Fruit fly (Drosophila melanogaster) whole organism, embryonic: ENCODE data around the gene Rab9D.

Source experiments
- ATbp ChIP-seq: fragments of 200-800 bp; sonication (Bioruptor generic); optimal IDR thresholded peaks from 2 replicates; lab custom pipeline; 2017; ENCODE audit warnings: missing biosample characterization, mild to moderate bottlenecking, missing genetic modification characterization, missing genetic modification reagents
- Abd-B ChIP-seq: fragments of 200-800 bp; sonication (Bioruptor generic); optimal IDR thresholded peaks from 2 replicates; lab custom pipeline; 2018; ENCODE audit warnings: missing biosample characterization, mild to moderate bottlenecking, missing genetic modification characterization, moderate library complexity
- CG10147 ChIP-seq: fragments of 200-800 bp; sonication (Bioruptor generic); optimal IDR thresholded peaks from 2 replicates; lab custom pipeline; 2019; ENCODE audit warnings: missing biosample characterization, mild to moderate bottlenecking, missing genetic modification characterization, moderate library complexity
- CG10565 ChIP-seq: fragments of 200-800 bp; sonication (Bioruptor generic); optimal IDR thresholded peaks from 3 replicates; lab custom pipeline; 2016; ENCODE audit warnings: missing biosample characterization, mild to moderate bottlenecking, missing genetic modification characterization
- CG11695 ChIP-seq: fragments of 200-800 bp; sonication (Bioruptor generic); IDR thresholded peaks from 3 replicates; pipeline ENCODE4 v1.3.6; 2022; ENCODE audit warnings: missing biosample characterization, missing genetic modification characterization
- CG11696 ChIP-seq: fragments of 200-800 bp; sonication (Bioruptor generic); IDR thresholded peaks from 2 replicates; pipeline ENCODE4 v1.3.6; 2022; ENCODE audit warnings: missing biosample characterization, missing genetic modification characterization
- CG12942 ChIP-seq: fragments of 200-800 bp; sonication (Bioruptor generic); optimal IDR thresholded peaks from 3 replicates; lab custom pipeline; 2016; ENCODE audit warnings: missing biosample characterization, missing genetic modification characterization
- CG13287 ChIP-seq: fragments of 200-800 bp; sonication (Bioruptor generic); IDR thresholded peaks from 2 replicates; pipeline ENCODE4 v1.3.6; 2022; ENCODE audit warnings: missing biosample characterization, missing genetic modification characterization; ENCODE audit not compliant: partially characterized antibody
- CG14050 ChIP-seq: fragments of 200-800 bp; sonication (Bioruptor generic); IDR thresholded peaks from 3 replicates; pipeline ENCODE4 v1.3.6; 2022; ENCODE audit warnings: missing biosample characterization, missing genetic modification characterization
- CG14965 ChIP-seq: fragments of 200-800 bp; sonication (Bioruptor generic); optimal IDR thresholded peaks from 2 replicates; lab custom pipeline; 2016; ENCODE audit warnings: missing biosample characterization, missing genetic modification characterization, borderline replicate concordance
- CG15073 ChIP-seq: fragments of 200-800 bp; sonication (Bioruptor generic); optimal IDR thresholded peaks from 2 replicates; lab custom pipeline; 2016; ENCODE audit warnings: missing biosample characterization, missing genetic modification characterization
- CG17802 ChIP-seq: fragments of 200-800 bp; sonication (Bioruptor generic); optimal IDR thresholded peaks from 2 replicates; lab custom pipeline; 2018; ENCODE audit warnings: missing biosample characterization, mild to moderate bottlenecking, missing genetic modification characterization, moderate library complexity
- CG18599 ChIP-seq: fragments of 200-800 bp; sonication (Bioruptor generic); optimal IDR thresholded peaks from 3 replicates; lab custom pipeline; 2017; ENCODE audit warnings: missing biosample characterization, missing genetic modification characterization, mild to moderate bottlenecking, moderate library complexity, missing genetic modification reagents
- CG31224 ChIP-seq: fragments of 200-800 bp; sonication (Bioruptor generic); IDR thresholded peaks from 2 replicates; pipeline ENCODE4 v1.3.6; 2022; ENCODE audit warnings: missing biosample characterization, missing genetic modification characterization
- CG5180 ChIP-seq: fragments of 200-800 bp; sonication (Bioruptor generic); optimal IDR thresholded peaks from 3 replicates; lab custom pipeline; 2017; ENCODE audit warnings: missing biosample characterization, missing genetic modification characterization, mild to moderate bottlenecking, moderate library complexity, missing genetic modification reagents
- CG7372 ChIP-seq: fragments of 200-800 bp; sonication (Bioruptor generic); IDR thresholded peaks from 2 replicates; pipeline ENCODE4 v1.3.6; 2022; ENCODE audit warnings: missing biosample characterization, missing genetic modification characterization
- CG7987 ChIP-seq: fragments of 200-800 bp; sonication (Bioruptor generic); optimal IDR thresholded peaks from 2 replicates; lab custom pipeline; 2018; ENCODE audit warnings: missing biosample characterization, mild to moderate bottlenecking, missing genetic modification characterization, moderate library complexity
- CG8290 ChIP-seq, 3 experiments: fragments of 200-800 bp; sonication (Bioruptor generic); optimal IDR thresholded peaks; 2 replicates each; lab custom pipeline; 2016 to 2019; ENCODE audit warnings: missing biosample characterization in 3 of 3, missing genetic modification characterization in 3 of 3, mild to moderate bottlenecking in 2 of 3, moderate library complexity in 1 of 3
- CG8359 ChIP-seq: fragments of 200-800 bp; sonication (Bioruptor generic); optimal IDR thresholded peaks from 2 replicates; lab custom pipeline; 2017; ENCODE audit warnings: missing biosample characterization, mild to moderate bottlenecking, missing genetic modification characterization, borderline replicate concordance
- CG9437 ChIP-seq: fragments of 200-800 bp; sonication (Bioruptor generic); optimal IDR thresholded peaks from 2 replicates; lab custom pipeline; 2018; ENCODE audit warnings: missing biosample characterization, mild to moderate bottlenecking, missing genetic modification characterization
- D ChIP-seq, 2 experiments: fragments of 200-800 bp in 1 of 2; fragments of >200 bp in 1 of 2; sonication (Bioruptor generic) in 1 of 2; optimal IDR thresholded peaks; 2 replicates in 1 of 2; 3 replicates in 1 of 2; lab custom pipeline; 2017; ENCODE audit warnings: mild to moderate bottlenecking in 1 of 2, missing biosample characterization in 1 of 2, missing genetic modification characterization in 1 of 2, missing genetic modification reagents in 1 of 2
- Dll ChIP-seq: fragments of 200-800 bp; sonication (Bioruptor generic); IDR thresholded peaks from 4 replicates; pipeline ENCODE4 v1.3.6; 2022; ENCODE audit warnings: missing biosample characterization, missing genetic modification characterization; ENCODE audit not compliant: partially characterized antibody
- Fer2 ChIP-seq: fragments of 200-800 bp; sonication (Bioruptor generic); optimal IDR thresholded peaks from 2 replicates; lab custom pipeline; 2018; ENCODE audit warnings: missing biosample characterization, mild to moderate bottlenecking, missing genetic modification characterization, moderate library complexity
- Hand ChIP-seq: fragments of 200-800 bp; sonication (Bioruptor generic); optimal IDR thresholded peaks from 2 replicates; lab custom pipeline; 2017; ENCODE audit warnings: mild to moderate bottlenecking, missing biosample characterization, missing genetic modification reagents, missing genetic modification characterization
- Lim3 ChIP-seq: fragments of 200-800 bp; sonication (Bioruptor generic); IDR thresholded peaks from 2 replicates; pipeline ENCODE4 v1.3.6; 2022; ENCODE audit warnings: missing biosample characterization, missing genetic modification characterization
- MTF-1 ChIP-seq: fragments of 200-800 bp; sonication (Bioruptor generic); optimal IDR thresholded peaks from 2 replicates; lab custom pipeline; 2018; ENCODE audit warnings: missing biosample characterization, mild to moderate bottlenecking, missing genetic modification characterization, borderline replicate concordance
- NC2α ChIP-seq: fragments of 200-800 bp; sonication (Bioruptor generic); optimal IDR thresholded peaks from 2 replicates; lab custom pipeline; 2016; ENCODE audit warnings: missing biosample characterization, missing genetic modification characterization
- Nf-YC ChIP-seq: fragments of 200-800 bp; optimal IDR thresholded peaks from 3 replicates; lab custom pipeline; 2019; ENCODE audit warnings: missing biosample characterization, mild to moderate bottlenecking, missing genetic modification characterization, moderate library complexity
- PHDP ChIP-seq: fragments of 200-800 bp; sonication (Bioruptor generic); optimal IDR thresholded peaks from 3 replicates; lab custom pipeline; 2018; ENCODE audit warnings: missing biosample characterization, mild to moderate bottlenecking, missing genetic modification characterization, moderate library complexity
- Ravus ChIP-seq: fragments of 200-800 bp; sonication (Bioruptor generic); IDR thresholded peaks from 2 replicates; pipeline ENCODE4 v1.3.6; 2022; ENCODE audit warnings: missing biosample characterization, missing genetic modification characterization
- ab ChIP-seq: fragments of 200-800 bp; sonication (Bioruptor generic); optimal IDR thresholded peaks from 2 replicates; lab custom pipeline; 2016; ENCODE audit warnings: missing biosample characterization, missing genetic modification characterization
- aop ChIP-seq: fragments of 200-800 bp; sonication (Bioruptor generic); IDR thresholded peaks from 2 replicates; pipeline ENCODE4 v1.3.6; 2022; ENCODE audit warnings: missing biosample characterization, missing genetic modification characterization
- chinmo ChIP-seq: fragments of 200-800 bp; sonication (Bioruptor generic); IDR thresholded peaks from 4 replicates; pipeline ENCODE4 v1.3.6; 2022; ENCODE audit warnings: missing biosample characterization, missing genetic modification characterization; ENCODE audit not compliant: partially characterized antibody
- chn ChIP-seq: fragments of 200-800 bp; sonication (Bioruptor generic); optimal IDR thresholded peaks from 2 replicates; lab custom pipeline; 2016; ENCODE audit warnings: missing biosample characterization, missing genetic modification characterization
- croc ChIP-seq: fragments of 200-800 bp; sonication (Bioruptor generic); conservative IDR thresholded peaks from 3 replicates; pipeline ENCODE4 v1.3.6; 2022; ENCODE audit warnings: missing biosample characterization, missing genetic modification characterization
- cwo ChIP-seq: fragments of 200-800 bp; sonication (Bioruptor generic); optimal IDR thresholded peaks from 3 replicates; lab custom pipeline; 2017; ENCODE audit warnings: missing biosample characterization, missing genetic modification characterization, mild to moderate bottlenecking, moderate library complexity, missing genetic modification reagents
- dan ChIP-seq: fragments of 200-800 bp; sonication (Bioruptor generic); IDR thresholded peaks from 2 replicates; pipeline ENCODE4 v1.3.6; 2022; ENCODE audit warnings: missing biosample characterization, missing genetic modification characterization
- dpn ChIP-seq, 2 experiments: fragments of 200-800 bp; sonication (Bioruptor generic); optimal IDR thresholded peaks; 3 replicates each; lab custom pipeline; 2016; ENCODE audit warnings: missing biosample characterization in 2 of 2, missing genetic modification characterization in 2 of 2
- dysf ChIP-seq: fragments of 200-800 bp; sonication (Bioruptor generic); IDR thresholded peaks from 3 replicates; pipeline ENCODE4 v1.3.6; 2022; ENCODE audit warnings: missing biosample characterization, missing genetic modification characterization
- emc ChIP-seq: fragments of 200-800 bp; sonication (Bioruptor generic); optimal IDR thresholded peaks from 2 replicates; lab custom pipeline; 2016; ENCODE audit warnings: missing biosample characterization, missing genetic modification characterization
- hkb ChIP-seq, 2 experiments: fragments of 200-800 bp in 1 of 2; fragments of >200 bp in 1 of 2; sonication (Bioruptor generic) in 1 of 2; IDR thresholded peaks in 1 of 2; optimal IDR thresholded peaks in 1 of 2; 2 replicates each; pipeline versions ENCODE4 v1.3.6 to Lab custom; 2017 to 2022; ENCODE audit warnings: missing biosample characterization in 1 of 2, missing genetic modification characterization in 1 of 2
- klu ChIP-seq: fragments of 200-800 bp; sonication (Bioruptor generic); IDR thresholded peaks from 2 replicates; pipeline ENCODE4 v1.3.6; 2022; ENCODE audit warnings: missing biosample characterization, missing genetic modification characterization
- lmd ChIP-seq: fragments of 200-800 bp; sonication (Bioruptor generic); IDR thresholded peaks from 2 replicates; pipeline ENCODE4 v1.3.6; 2022; ENCODE audit warnings: missing biosample characterization, missing genetic modification characterization
- toy ChIP-seq: fragments of 200-800 bp; sonication (Bioruptor generic); IDR thresholded peaks from 2 replicates; pipeline ENCODE4 v1.3.6; 2022; ENCODE audit warnings: missing biosample characterization, missing genetic modification characterization
- tup ChIP-seq: fragments of 200-800 bp; sonication (Bioruptor generic); optimal IDR thresholded peaks from 2 replicates; lab custom pipeline; 2016; ENCODE audit warnings: missing biosample characterization, mild to moderate bottlenecking, missing genetic modification characterization, moderate library complexity
- vfl ChIP-seq: fragments of 200-800 bp; sonication (Bioruptor generic); optimal IDR thresholded peaks from 2 replicates; lab custom pipeline; 2016; ENCODE audit warnings: missing biosample characterization, missing genetic modification characterization
- wdn ChIP-seq: fragments of 200-800 bp; sonication (Bioruptor generic); IDR thresholded peaks from 2 replicates; pipeline ENCODE4 v1.3.6; 2022; ENCODE audit warnings: missing biosample characterization, missing genetic modification characterization
- zfh1 ChIP-seq: fragments of 200-800 bp; sonication (Bioruptor generic); IDR thresholded peaks from 3 replicates; pipeline ENCODE4 v1.3.6; 2022; ENCODE audit warnings: missing biosample characterization, missing genetic modification characterization
- zfh2 ChIP-seq: fragments of 200-800 bp; sonication (Bioruptor generic); optimal IDR thresholded peaks from 2 replicates; lab custom pipeline; 2016; ENCODE audit warnings: missing biosample characterization, missing genetic modification characterization

The Rab9D gene

dm6 chrX:10543303-10543702, 45.6 kb upstream of the Rab9D start (continued):
- TF ChIP-seq zfh2 (no peak), Fer2 (tag; lab: Kevin White, UChicago) (no peak), Ravus (GFP tag; lab: Robert Waterston, UW) (no peak), chinmo (no peak), ab (no peak), ATbp (GFP tag; lab: Kevin White, UChicago) (peak; percentile 56), vfl (no peak), Dll (GFP tag; lab: Robert Waterston, UW) (no peak), cwo (GFP tag; lab: Kevin White, UChicago) (peak; percentile 34), MTF-1 (GFP tag; lab: Kevin White, UChicago) (peak; percentile 41), NC2α (GFP tag; lab: Kevin White, UChicago) (no peak), CG10147 (peak; percentile 11), hkb (optimal IDR thresholded peaks at IDR 0.05; lab: Kevin White, UChicago) (no peak), hkb (GFP tag; IDR thresholded peaks at IDR 0.05; lab: Robert Waterston, UW) (peak; percentile 57), lmd (GFP tag; lab: Robert Waterston, UW) (peak; percentile 58), CG14965 (GFP tag; lab: Kevin White, UChicago) (no peak), Hand (GFP tag; lab: Kevin White, UChicago) (no peak), wdn (no peak), CG18599 (GFP tag; lab: Kevin White, UChicago) (peak; percentile 39), croc (GFP tag; lab: Robert Waterston, UW) (peak; percentile 53; the same call in 1 of the 3 replicates), zfh1 (peak; percentile 73), CG15073 (GFP tag; lab: Kevin White, UChicago) (no peak), aop (GFP tag; lab: Robert Waterston, UW) (no peak), Nf-YC (tag; lab: Kevin White, UChicago) (no peak), CG12942 (GFP tag; lab: Kevin White, UChicago) (peak; percentile 15), dpn (GFP tag; optimal IDR thresholded peaks at IDR 0.05; lab: Kevin White, UChicago) (peak; percentile 49 to 60), D (optimal IDR thresholded peaks at IDR 0.05; lab: Kevin White, UChicago) (no peak), D (GFP tag; optimal IDR thresholded peaks at IDR 0.05; lab: Kevin White, UChicago) (peak; percentile 56), dan (no peak), chn (GFP tag; lab: Kevin White, UChicago) (peak; percentile 31), CG31224 (GFP tag; lab: Robert Waterston, UW) (no peak), tup (no peak), toy (GFP tag; lab: Robert Waterston, UW) (no peak), klu (GFP tag; lab: Robert Waterston, UW) (no peak), CG11696 (GFP tag; lab: Robert Waterston, UW) (no peak), CG9437 (GFP tag; lab: Kevin White, UChicago) (peak; percentile 16), Abd-B (GFP tag; lab: Kevin White, UChicago) (peak; percentile 52), Lim3 (no peak), emc (GFP tag; lab: Kevin White, UChicago) (no peak), CG13287 (no peak), CG7372 (GFP tag; lab: Robert Waterston, UW) (no peak), CG8290 (GFP tag; optimal IDR thresholded peaks at IDR 0.05; lab: Kevin White, UChicago) (no peak), CG8290 (tag; optimal IDR thresholded peaks at IDR 0.05; lab: Kevin White, UChicago) (no peak), CG17802 (tag; lab: Kevin White, UChicago) (peak; percentile 6), CG11695 (0 out of 3 replicates have a peak, but pooled peaks have one; percentile 33), CG7987 (no peak), dysf (GFP tag; lab: Robert Waterston, UW) (peak; percentile 50; the same call in 1 of the 3 replicates), PHDP (tag; lab: Kevin White, UChicago) (peak; percentile 57), CG14050 (GFP tag; lab: Robert Waterston, UW) (no peak; the same call in 2 of the 3 replicates), CG8359 (GFP tag; lab: Kevin White, UChicago) (peak; percentile 3), CG5180 (GFP tag; lab: Kevin White, UChicago) (peak; percentile 21), CG10565 (GFP tag; lab: Kevin White, UChicago) (no peak)
